Worm (Caenorhabditis elegans) whole organism, L3 larva: ENCODE results near the gene str-211.

Experiments used
- ceh-16 ChIP-seq: sonication (generic microtip); optimal IDR thresholded peaks from 2 replicates; lab custom pipeline; 2017; ENCODE audit warnings: missing biosample characterization, missing genetic modification characterization
- nhr-67 ChIP-seq: fragments of 150-350 bp; optimal IDR thresholded peaks from 2 replicates; lab custom pipeline; 2014; ENCODE audit warnings: missing biosample characterization, missing genetic modification characterization
- snpc-4 ChIP-seq: fragments of 150-350 bp; optimal IDR thresholded peaks from 2 replicates; lab custom pipeline; 2014; ENCODE audit warnings: missing biosample characterization, missing genetic modification characterization

- no peak for TF ChIP-seq ceh-16 (tag; lab: Kevin White, UChicago)
- TF ChIP-seq snpc-4 (tag; lab: Kevin White, UChicago): no peak
- TF ChIP-seq nhr-67 (tag; lab: Kevin White, UChicago): no peak
Measured at ce11 chrV:4932814-4933213, 11.3 kb downstream of the str-211 start, which contains the start of gene C02E7.10.
